Worm (Caenorhabditis elegans) whole organism, L1 larva: ENCODE data around the gene tag-120.
A peak's percentile ranks its signal among the peaks of the same experiment; 100 is the strongest.

Source experiments
- aha-1 ChIP-seq: fragments of 150-350 bp; optimal IDR thresholded peaks from 2 replicates; lab custom pipeline; 2014; ENCODE audit warnings: missing biosample characterization, missing genetic modification characterization
- fkh-10 ChIP-seq: sonication (generic microtip); optimal IDR thresholded peaks from 2 replicates; lab custom pipeline; 2017; ENCODE audit warnings: missing biosample characterization, missing genetic modification reagents, missing genetic modification characterization
- lsy-2 ChIP-seq, 2 experiments: fragments of 150-350 bp; optimal IDR thresholded peaks; 2 replicates each; lab custom pipeline; 2014; ENCODE audit warnings: missing biosample characterization in 2 of 2, missing genetic modification characterization in 2 of 2
- nhr-11 ChIP-seq: fragments of 150-350 bp; optimal IDR thresholded peaks from 2 replicates; lab custom pipeline; 2014; ENCODE audit warnings: missing biosample characterization, missing genetic modification characterization
- nhr-85 ChIP-seq: sonication (generic microtip); peaks from one replicate; lab custom pipeline; 2016; ENCODE audit warnings: missing genetic modification characterization, inconsistent platforms, missing compliant biosample characterization
- nhr-90 ChIP-seq: sonication (generic microtip); optimal IDR thresholded peaks from 2 replicates; lab custom pipeline; 2016; ENCODE audit warnings: mild to moderate bottlenecking, missing genetic modification characterization, missing compliant biosample characterization; ENCODE audit not compliant: poor library complexity
- unc-98 ChIP-seq: fragments of 200-800 bp; sonication (Bioruptor generic); IDR thresholded peaks from 2 replicates; pipeline ENCODE4 v1.3.6; 2022; ENCODE audit warnings: missing genetic modification characterization, missing compliant biosample characterization
- xbp-1 ChIP-seq: sonication (generic microtip); optimal IDR thresholded peaks from 2 replicates; lab custom pipeline; 2016; ENCODE audit warnings: missing genetic modification characterization, missing compliant biosample characterization

DNA sequence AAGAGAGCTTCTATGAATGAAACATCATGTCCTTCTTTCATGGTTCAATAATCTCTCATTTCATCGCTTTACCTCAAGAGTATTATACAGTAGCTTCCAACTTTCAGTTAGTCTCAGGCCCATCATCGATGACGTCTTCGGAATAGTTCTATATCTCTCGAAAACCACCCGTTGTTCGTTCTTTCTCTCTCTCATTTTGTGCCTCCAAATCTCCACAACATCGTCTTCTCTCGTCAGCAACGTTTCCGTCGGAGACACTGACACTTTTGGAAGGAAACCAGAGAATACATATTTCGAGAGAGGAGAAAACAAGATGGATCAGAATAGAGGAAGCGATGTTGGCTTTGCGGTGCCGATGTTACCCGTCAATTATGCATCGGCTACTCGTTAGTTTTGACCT, 22.2 kb upstream of the tag-120 start:
- peak in 1 of 2 experiments; percentile 37 for TF ChIP-seq lsy-2 (tag; optimal IDR thresholded peaks at IDR 0.05; lab: Kevin White, UChicago)
- TF ChIP-seq fkh-10 (GFP tag; lab: Kevin White, UChicago): no peak
- no peak for TF ChIP-seq nhr-11
- TF ChIP-seq unc-98 (GFP tag; lab: Robert Waterston, UW): no peak
- no peak for TF ChIP-seq aha-1 (tag; lab: Kevin White, UChicago)
- TF ChIP-seq nhr-85 (tag; lab: Kevin White, UChicago): no peak
- no peak for TF ChIP-seq nhr-90 (tag; lab: Kevin White, UChicago)
- TF ChIP-seq xbp-1 (tag; lab: Kevin White, UChicago): no peak
